Fruit fly (Drosophila melanogaster): ENCODE data around the gene Npl4.

Gene Npl4

DNA sequence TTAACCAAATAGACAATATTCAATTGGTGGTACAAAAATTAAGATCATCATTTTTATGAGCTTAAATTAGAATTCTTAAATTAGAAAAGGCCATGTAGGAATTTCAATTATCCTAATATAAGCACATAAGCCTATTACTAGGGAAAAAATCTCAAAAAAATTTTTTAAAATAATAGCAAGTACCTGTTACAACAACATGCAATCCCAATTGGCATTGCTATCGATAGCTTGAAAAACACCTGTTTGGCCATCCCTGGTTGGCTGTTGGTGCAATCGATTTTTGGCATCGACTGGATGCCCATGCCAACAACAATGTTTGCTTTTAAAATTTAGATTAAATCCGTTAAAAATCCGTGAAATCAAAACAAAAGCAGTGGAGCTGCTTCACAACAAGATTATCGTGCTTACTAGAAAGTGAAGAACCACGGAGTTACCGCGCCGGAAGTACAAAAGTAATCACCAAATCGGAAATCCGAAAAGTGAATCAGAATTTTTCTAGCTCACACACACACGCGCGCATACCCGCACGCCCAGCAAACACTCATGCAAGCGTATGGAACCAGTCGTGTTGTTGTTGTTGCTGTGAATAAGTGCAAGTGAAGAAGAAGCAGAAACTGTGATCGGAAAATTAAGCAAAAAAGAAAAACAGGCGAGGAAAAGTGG is 37.2 kb upstream of the Npl4 start, which contains the start of gene RASSF8 (continued):
- TF ChIP-seq svp (GFP tag) (no peak), CG6808 (GFP tag; optimal IDR thresholded peaks at IDR 0.05) (no peak), dsx (GFP tag; optimal IDR thresholded peaks at IDR 0.05; ENCODE audit: poor library complexity, severe bottlenecking) (peak; percentile 95), achi (GFP tag; optimal IDR thresholded peaks at IDR 0.05) (peak; percentile 19), CG1621 (tag; optimal IDR thresholded peaks at IDR 0.05) (no peak), esn (GFP tag; optimal IDR thresholded peaks at IDR 0.05) (peak; percentile 39), cyc (GFP tag; optimal IDR thresholded peaks at IDR 0.05) (no peak), CG15336 (GFP tag; IDR thresholded peaks at IDR 0.05) (no peak), vri (GFP tag; optimal IDR thresholded peaks at IDR 0.05) (no peak), Eip93F (GFP tag; optimal IDR thresholded peaks at IDR 0.05) (no peak), Blimp-1 (GFP tag; optimal IDR thresholded peaks at IDR 0.05) (peak; percentile 79), CG11762 (GFP tag; optimal IDR thresholded peaks at IDR 0.05; ENCODE audit: insufficient read depth) (peak; percentile 1), Lpt (GFP tag; optimal IDR thresholded peaks at IDR 0.05) (no peak), CG32006 (GFP tag; optimal IDR thresholded peaks at IDR 0.05) (no peak), Hr4 (GFP tag; optimal IDR thresholded peaks at IDR 0.05) (peak; percentile 25), lz (GFP tag; optimal IDR thresholded peaks at IDR 0.05) (peak; percentile 24), OdsH (GFP tag; optimal IDR thresholded peaks at IDR 0.05) (peak; percentile 15), net (GFP tag; optimal IDR thresholded peaks at IDR 0.05) (no peak), CG11902 (GFP tag; optimal IDR thresholded peaks at IDR 0.05) (no peak), CG34406 (GFP tag; optimal IDR thresholded peaks at IDR 0.05) (no peak), Sox15 (GFP tag; optimal IDR thresholded peaks at IDR 0.05) (no peak), salr (GFP tag; optimal IDR thresholded peaks at IDR 0.05) (no peak), fd59A (GFP tag; optimal IDR thresholded peaks at IDR 0.05) (no peak), Eip78C (GFP tag) (peak; percentile 71), CG10631 (GFP tag; optimal IDR thresholded peaks at IDR 0.05) (no peak)

DNA sequence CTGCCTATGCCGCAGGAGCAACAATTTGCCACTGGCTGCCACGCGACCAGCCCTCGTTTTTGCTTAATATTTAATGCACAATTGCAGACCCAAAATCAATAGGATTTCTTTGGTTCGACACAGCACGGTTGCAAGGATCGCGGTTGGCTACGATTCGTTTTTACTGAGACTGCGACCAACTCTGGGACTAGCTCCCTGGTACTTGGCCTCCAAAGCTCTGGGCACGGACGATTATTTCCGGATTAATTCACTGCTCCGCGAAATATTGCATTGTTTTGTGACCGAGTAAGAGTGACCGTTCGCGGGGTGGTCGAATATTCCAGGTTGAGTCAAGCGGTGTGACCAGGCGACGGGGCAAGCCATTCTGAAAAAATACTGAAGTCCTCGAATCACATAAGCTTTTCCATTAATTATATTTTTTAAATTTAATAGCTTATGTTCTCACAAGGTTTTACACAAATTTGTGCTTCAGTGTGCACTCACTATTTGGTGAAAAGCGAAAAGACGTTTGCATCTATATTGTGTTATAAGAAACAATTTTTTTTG is 36.6 kb upstream of the Npl4 start, which contains the start of gene Tnks:
TSS of gene Tnks (minus strand) at position 302 of the 546 bp plus-strand sequence.
- TF ChIP-seq acj6 (GFP tag; optimal IDR thresholded peaks at IDR 0.05) = no peak
- TF ChIP-seq CG15336 (GFP tag; IDR thresholded peaks at IDR 0.05) = no peak
- peak; percentile 5 for TF ChIP-seq OdsH (GFP tag; optimal IDR thresholded peaks at IDR 0.05)
- TF ChIP-seq fkh (GFP tag; optimal IDR thresholded peaks at IDR 0.05) = no peak
- TF ChIP-seq CG32006 (GFP tag; optimal IDR thresholded peaks at IDR 0.05) = no peak
- TF ChIP-seq CG6792 (GFP tag; optimal IDR thresholded peaks at IDR 0.05) = no peak
- peak; percentile 75 for TF ChIP-seq svp (GFP tag)
- peak; percentile 33 for TF ChIP-seq CG10631 (GFP tag; optimal IDR thresholded peaks at IDR 0.05)
- no peak for TF ChIP-seq Met (GFP tag; optimal IDR thresholded peaks at IDR 0.05)
- no peak for TF ChIP-seq fd59A (GFP tag; optimal IDR thresholded peaks at IDR 0.05)
- no peak for TF ChIP-seq dsx (GFP tag; optimal IDR thresholded peaks at IDR 0.05; ENCODE audit: poor library complexity, severe bottlenecking)
- TF ChIP-seq CG6276 (GFP tag; optimal IDR thresholded peaks at IDR 0.05) = no peak
- no peak for TF ChIP-seq fd85E (GFP tag; optimal IDR thresholded peaks at IDR 0.05)
- no peak for TF ChIP-seq dac (GFP tag; optimal IDR thresholded peaks at IDR 0.05)
- TF ChIP-seq Lpt (GFP tag; optimal IDR thresholded peaks at IDR 0.05) = no peak
- no peak for TF ChIP-seq vri (GFP tag; optimal IDR thresholded peaks at IDR 0.05)
- TF ChIP-seq CG9139 (GFP tag; optimal IDR thresholded peaks at IDR 0.05) = no peak
- no peak for TF ChIP-seq Hr39 (GFP tag; optimal IDR thresholded peaks at IDR 0.05)
- TF ChIP-seq CG6808 (GFP tag; optimal IDR thresholded peaks at IDR 0.05) = no peak
- TF ChIP-seq CG11762 (GFP tag; optimal IDR thresholded peaks at IDR 0.05; ENCODE audit: insufficient read depth) = no peak
- no peak for TF ChIP-seq CG1621 (tag; optimal IDR thresholded peaks at IDR 0.05)
- no peak for TF ChIP-seq pdm3 (GFP tag; optimal IDR thresholded peaks at IDR 0.05)
- no peak for TF ChIP-seq lz (GFP tag; optimal IDR thresholded peaks at IDR 0.05)
- peak; percentile 76 for TF ChIP-seq Eip78C (GFP tag)
- TF ChIP-seq Ets21C (GFP tag; optimal IDR thresholded peaks at IDR 0.05) = no peak
- no peak for TF ChIP-seq CG16779 (tag; optimal IDR thresholded peaks at IDR 0.05)
- TF ChIP-seq CG11294 (GFP tag; IDR thresholded peaks at IDR 0.05) = no peak
- no peak for TF ChIP-seq Eip75B (GFP tag; optimal IDR thresholded peaks at IDR 0.05)
- no peak for TF ChIP-seq Sox15 (GFP tag; optimal IDR thresholded peaks at IDR 0.05)
- no peak for TF ChIP-seq CG34406 (GFP tag; optimal IDR thresholded peaks at IDR 0.05)
- TF ChIP-seq Ets96B (tag; optimal IDR thresholded peaks at IDR 0.05) = no peak
- no peak for TF ChIP-seq esn (GFP tag; optimal IDR thresholded peaks at IDR 0.05)
- TF ChIP-seq net (GFP tag; optimal IDR thresholded peaks at IDR 0.05) = no peak
- peak; percentile 8 for TF ChIP-seq Sox102F (GFP tag; optimal IDR thresholded peaks at IDR 0.05)
- TF ChIP-seq spab (GFP tag; optimal IDR thresholded peaks at IDR 0.05) = no peak
- no peak for TF ChIP-seq Hr4 (GFP tag; optimal IDR thresholded peaks at IDR 0.05)
- TF ChIP-seq cyc (GFP tag; optimal IDR thresholded peaks at IDR 0.05) = no peak
- TF ChIP-seq CG31627 (GFP tag; optimal IDR thresholded peaks at IDR 0.05) = no peak
- TF ChIP-seq CG8119 (GFP tag; IDR thresholded peaks at IDR 0.05) = no peak
- no peak for TF ChIP-seq salr (GFP tag; optimal IDR thresholded peaks at IDR 0.05)
- no peak for TF ChIP-seq achi (GFP tag; optimal IDR thresholded peaks at IDR 0.05)
- TF ChIP-seq eg (GFP tag; IDR thresholded peaks at IDR 0.05) = no peak
